Fruit fly (Drosophila melanogaster) whole organism, embryonic: ENCODE measurements around the gene CG5435.
A peak's percentile ranks its signal among the peaks of the same experiment; 100 is the strongest.

Experiments
- Adf1 ChIP-seq: fragments of 200-800 bp; sonication (Bioruptor generic); IDR thresholded peaks from 2 replicates; pipeline ENCODE4 v1.3.6; 2022; ENCODE audit warnings: missing biosample characterization, missing genetic modification characterization
- Aef1 ChIP-seq: fragments of 200-800 bp; sonication (Bioruptor generic); IDR thresholded peaks from 3 replicates; pipeline ENCODE4 v1.3.6; 2022; ENCODE audit warnings: missing biosample characterization, missing genetic modification characterization
- B-H1 ChIP-seq: fragments of 200-800 bp; sonication (Bioruptor generic); IDR thresholded peaks from 3 replicates; pipeline ENCODE4 v1.3.6; 2022; ENCODE audit warnings: missing biosample characterization, missing genetic modification characterization
- BtbVII ChIP-seq: fragments of 200-800 bp; sonication (Bioruptor generic); optimal IDR thresholded peaks from 3 replicates; lab custom pipeline; 2017; ENCODE audit warnings: missing biosample characterization, mild to moderate bottlenecking, missing genetic modification characterization
- CG10147 ChIP-seq: fragments of 200-800 bp; sonication (Bioruptor generic); optimal IDR thresholded peaks from 2 replicates; lab custom pipeline; 2019; ENCODE audit warnings: missing biosample characterization, mild to moderate bottlenecking, missing genetic modification characterization, moderate library complexity
- CG10543 ChIP-seq: fragments of 200-800 bp; sonication (Bioruptor generic); optimal IDR thresholded peaks from 3 replicates; lab custom pipeline; 2017; ENCODE audit warnings: missing biosample characterization, mild to moderate bottlenecking, missing genetic modification characterization, moderate library complexity
- CG11085 ChIP-seq: fragments of 200-800 bp; sonication (Bioruptor generic); IDR thresholded peaks from 2 replicates; pipeline ENCODE4 v1.3.6; 2022; ENCODE audit warnings: missing biosample characterization, missing genetic modification characterization
- CG13424 ChIP-seq: fragments of 200-800 bp; sonication (Bioruptor generic); optimal IDR thresholded peaks from 2 replicates; lab custom pipeline; 2019; ENCODE audit warnings: missing biosample characterization, mild to moderate bottlenecking, missing genetic modification characterization, moderate library complexity
- CG13624 ChIP-seq: fragments of 200-800 bp; sonication (Bioruptor generic); optimal IDR thresholded peaks from 2 replicates; lab custom pipeline; 2016; ENCODE audit warnings: missing biosample characterization, missing genetic modification characterization
- CG14014 ChIP-seq: fragments of 200-800 bp; sonication (Bioruptor generic); IDR thresholded peaks from 2 replicates; pipeline ENCODE4 v1.3.6; 2022; ENCODE audit warnings: missing biosample characterization, missing genetic modification characterization
- CG17186 ChIP-seq: fragments of 200-800 bp; sonication (Bioruptor generic); optimal IDR thresholded peaks from 3 replicates; lab custom pipeline; 2017; ENCODE audit warnings: missing biosample characterization, missing genetic modification reagents, missing genetic modification characterization
- CG17359 ChIP-seq: fragments of 200-800 bp; sonication (Bioruptor generic); optimal IDR thresholded peaks from 3 replicates; lab custom pipeline; 2018; ENCODE audit warnings: missing biosample characterization, mild to moderate bottlenecking, missing genetic modification characterization, moderate library complexity
- CG17612 ChIP-seq: fragments of 200-800 bp; sonication (Bioruptor generic); IDR thresholded peaks from 2 replicates; pipeline ENCODE4 v1.3.6; 2022; ENCODE audit warnings: missing biosample characterization, missing genetic modification characterization
- CG18262 ChIP-seq: fragments of 200-800 bp; optimal IDR thresholded peaks from 3 replicates; lab custom pipeline; 2019; ENCODE audit warnings: missing biosample characterization, mild to moderate bottlenecking, missing genetic modification characterization, moderate library complexity
- CG2889 ChIP-seq: fragments of 200-800 bp; sonication (Bioruptor generic); IDR thresholded peaks from 3 replicates; pipeline ENCODE4 v1.3.6; 2022; ENCODE audit warnings: missing biosample characterization, missing genetic modification characterization
- CG3281 ChIP-seq: fragments of 200-800 bp; sonication (Bioruptor generic); optimal IDR thresholded peaks from 3 replicates; lab custom pipeline; 2017; ENCODE audit warnings: missing biosample characterization, mild to moderate bottlenecking, missing genetic modification characterization
- CG5245 ChIP-seq: fragments of 200-800 bp; sonication (Bioruptor generic); optimal IDR thresholded peaks from 3 replicates; lab custom pipeline; 2016; ENCODE audit warnings: missing biosample characterization, missing genetic modification characterization
- CG5953 ChIP-seq: fragments of 200-800 bp; sonication (Bioruptor generic); IDR thresholded peaks from 2 replicates; pipeline ENCODE4 v1.3.6; 2022; ENCODE audit warnings: missing biosample characterization, missing genetic modification characterization
- CG7271 ChIP-seq: fragments of 200-800 bp; sonication (Bioruptor generic); optimal IDR thresholded peaks from 2 replicates; lab custom pipeline; 2018; ENCODE audit warnings: missing biosample characterization, mild to moderate bottlenecking, missing genetic modification characterization, moderate library complexity
- CG8281 ChIP-seq: fragments of 200-800 bp; sonication (Bioruptor generic); optimal IDR thresholded peaks from 2 replicates; lab custom pipeline; 2018; ENCODE audit warnings: missing biosample characterization, mild to moderate bottlenecking, missing genetic modification characterization, moderate library complexity
- CG8290 ChIP-seq, 3 experiments: fragments of 200-800 bp; sonication (Bioruptor generic); optimal IDR thresholded peaks; 2 replicates each; lab custom pipeline; 2016 to 2019; ENCODE audit warnings: missing biosample characterization in 3 of 3, missing genetic modification characterization in 3 of 3, mild to moderate bottlenecking in 2 of 3, moderate library complexity in 1 of 3
- D19A ChIP-seq: fragments of 200-800 bp; optimal IDR thresholded peaks from 3 replicates; lab custom pipeline; 2019; ENCODE audit warnings: missing biosample characterization, mild to moderate bottlenecking, missing genetic modification characterization, moderate library complexity
- D19B ChIP-seq: fragments of 200-800 bp; sonication (Bioruptor generic); optimal IDR thresholded peaks from 2 replicates; lab custom pipeline; 2017; ENCODE audit warnings: missing biosample characterization, mild to moderate bottlenecking, missing genetic modification characterization
- Dad ChIP-seq: fragments of 200-800 bp; sonication (Bioruptor generic); optimal IDR thresholded peaks from 3 replicates; lab custom pipeline; 2016; ENCODE audit warnings: missing biosample characterization, missing genetic modification characterization
- E2f2 ChIP-seq: fragments of 200-800 bp; sonication (Bioruptor generic); IDR thresholded peaks from 2 replicates; pipeline ENCODE4 v1.3.6; 2022; ENCODE audit warnings: missing biosample characterization, missing genetic modification characterization
- Eip74EF ChIP-seq, 2 experiments: fragments of 200-800 bp in 1 of 2; fragments of >200 bp in 1 of 2; sonication (Bioruptor generic) in 1 of 2; optimal IDR thresholded peaks; 2 replicates each; lab custom pipeline; 2017 to 2019; ENCODE audit warnings: missing biosample characterization in 2 of 2, missing genetic modification characterization in 2 of 2, mild to moderate bottlenecking in 1 of 2, moderate library complexity in 1 of 2
- Fer1 ChIP-seq: fragments of 200-800 bp; sonication (Bioruptor generic); optimal IDR thresholded peaks from 2 replicates; lab custom pipeline; 2017; ENCODE audit warnings: missing biosample characterization, mild to moderate bottlenecking, missing genetic modification characterization
- Lpt ChIP-seq: fragments of >200 bp; optimal IDR thresholded peaks from 2 replicates; lab custom pipeline; 2018; ENCODE audit warnings: missing biosample characterization, missing genetic modification characterization
- Med ChIP-seq: fragments of 200-800 bp; sonication (Bioruptor generic); peaks from one replicate; lab custom pipeline; 2016; ENCODE audit warnings: missing biosample characterization, missing genetic modification characterization, mild to moderate bottlenecking, inconsistent platforms, moderate library complexity
- NC2β ChIP-seq: fragments of 200-800 bp; sonication (Bioruptor generic); optimal IDR thresholded peaks from 2 replicates; lab custom pipeline; 2016; ENCODE audit warnings: missing biosample characterization, missing genetic modification characterization
- Pdp1 ChIP-seq, 2 experiments: fragments of 200-800 bp; sonication (Bioruptor generic); optimal IDR thresholded peaks; 3 replicates each; lab custom pipeline; 2016; ENCODE audit warnings: missing biosample characterization in 2 of 2, missing genetic modification characterization in 2 of 2, mild to moderate bottlenecking in 1 of 2, moderate library complexity in 1 of 2
- Poxn ChIP-seq: fragments of 200-800 bp; sonication (Bioruptor generic); IDR thresholded peaks from 2 replicates; pipeline ENCODE4 v1.3.6; 2022; ENCODE audit warnings: missing biosample characterization, missing genetic modification characterization
- Sox102F ChIP-seq: fragments of 200-800 bp; sonication (Bioruptor generic); optimal IDR thresholded peaks from 2 replicates; lab custom pipeline; 2018; ENCODE audit warnings: missing biosample characterization, mild to moderate bottlenecking, missing genetic modification characterization, moderate library complexity
- Xrp1 ChIP-seq: fragments of 200-800 bp; sonication (Bioruptor generic); IDR thresholded peaks from 2 replicates; pipeline ENCODE4 v1.3.6; 2022; ENCODE audit warnings: missing biosample characterization, missing genetic modification characterization
- ara ChIP-seq: fragments of 200-800 bp; sonication (Bioruptor generic); IDR thresholded peaks from 2 replicates; pipeline ENCODE4 v1.3.6; 2022; ENCODE audit warnings: missing biosample characterization, missing genetic modification characterization
- bbx ChIP-seq: fragments of 200-800 bp; sonication (Bioruptor generic); IDR thresholded peaks from 2 replicates; pipeline ENCODE4 v1.3.6; 2022; ENCODE audit warnings: missing biosample characterization, missing genetic modification characterization; ENCODE audit not compliant: partially characterized antibody
- emc ChIP-seq: fragments of 200-800 bp; sonication (Bioruptor generic); optimal IDR thresholded peaks from 2 replicates; lab custom pipeline; 2016; ENCODE audit warnings: missing biosample characterization, missing genetic modification characterization
- fd3F ChIP-seq: fragments of 200-800 bp; sonication (Bioruptor generic); optimal IDR thresholded peaks from 2 replicates; lab custom pipeline; 2018; ENCODE audit warnings: missing biosample characterization, mild to moderate bottlenecking, missing genetic modification characterization, moderate library complexity
- lola ChIP-seq, 3 experiments: fragments of >200 bp in 2 of 3; fragments of 200-800 bp in 1 of 3; sonication (Bioruptor generic) in 1 of 3; optimal IDR thresholded peaks; 2 replicates each; lab custom pipeline; 2017 to 2019; ENCODE audit warnings: missing biosample characterization in 3 of 3, missing genetic modification characterization in 3 of 3, mild to moderate bottlenecking in 1 of 3, moderate library complexity in 1 of 3
- oc ChIP-seq: fragments of 200-800 bp; sonication (Bioruptor generic); optimal IDR thresholded peaks from 2 replicates; lab custom pipeline; 2018; ENCODE audit warnings: missing biosample characterization, mild to moderate bottlenecking, missing genetic modification characterization, moderate library complexity
- org-1 ChIP-seq: fragments of 200-800 bp; sonication (Bioruptor generic); optimal IDR thresholded peaks from 2 replicates; lab custom pipeline; 2017; ENCODE audit warnings: missing biosample characterization, missing genetic modification characterization
- pan ChIP-seq, 4 experiments: fragments of >200 bp in 3 of 4; fragments of 200-800 bp in 1 of 4; sonication (Bioruptor generic) in 1 of 4; optimal IDR thresholded peaks in 3 of 4; IDR thresholded peaks in 1 of 4; 2 replicates each; pipeline versions ENCODE4 v1.3.6 to Lab custom; 2017 to 2022; ENCODE audit warnings: missing biosample characterization in 2 of 4, missing genetic modification characterization in 2 of 4, mixed read lengths in 1 of 4
- ro ChIP-seq: fragments of 200-800 bp; sonication (Bioruptor generic); IDR thresholded peaks from 2 replicates; pipeline ENCODE4 v1.3.6; 2022; ENCODE audit warnings: missing biosample characterization, missing genetic modification characterization
- run ChIP-seq: fragments of 200-800 bp; sonication (Bioruptor generic); optimal IDR thresholded peaks from 3 replicates; lab custom pipeline; 2018; ENCODE audit warnings: missing biosample characterization, mild to moderate bottlenecking, missing genetic modification characterization
- sd ChIP-seq: fragments of 200-800 bp; sonication (Bioruptor generic); optimal IDR thresholded peaks from 3 replicates; lab custom pipeline; 2018; ENCODE audit warnings: missing biosample characterization, mild to moderate bottlenecking, missing genetic modification characterization, moderate library complexity
- sens ChIP-seq: fragments of 200-800 bp; sonication (Bioruptor generic); peaks from one replicate; lab custom pipeline; 2016; ENCODE audit warnings: missing biosample characterization, missing genetic modification characterization
- slbo ChIP-seq: fragments of 200-800 bp; sonication (Bioruptor generic); IDR thresholded peaks from 2 replicates; pipeline ENCODE4 v1.3.6; 2022; ENCODE audit warnings: missing biosample characterization, missing genetic modification characterization
- so ChIP-seq: fragments of 200-800 bp; sonication (Bioruptor generic); IDR thresholded peaks from 3 replicates; pipeline ENCODE4 v1.3.6; 2022; ENCODE audit warnings: missing biosample characterization, missing genetic modification characterization
- usp ChIP-seq: fragments of >200 bp; optimal IDR thresholded peaks from 2 replicates; lab custom pipeline; 2017; ENCODE audit warnings: missing biosample characterization, missing genetic modification characterization
- wdn ChIP-seq: fragments of 200-800 bp; sonication (Bioruptor generic); IDR thresholded peaks from 2 replicates; pipeline ENCODE4 v1.3.6; 2022; ENCODE audit warnings: missing biosample characterization, missing genetic modification characterization

CG5435 gene

dm6 chr2L:12468813-12469212, 38.1 kb upstream of the CG5435 start (continued):
- TF ChIP-seq usp, result no peak
- TF ChIP-seq CG11085, result no peak
- no peak for TF ChIP-seq CG18262 (tag; lab: Kevin White, UChicago)
- no peak for TF ChIP-seq org-1 (GFP tag; lab: Kevin White, UChicago)
- TF ChIP-seq CG8281, result no peak
- peak; percentile 68 for TF ChIP-seq sens (GFP tag; lab: Kevin White, UChicago)
- TF ChIP-seq wdn (GFP tag; lab: Robert Waterston, UW), result 0 out of 2 replicates have a peak, but pooled peaks have one; percentile 28
- no peak for TF ChIP-seq Lpt (GFP tag; lab: Kevin White, UChicago)
- TF ChIP-seq B-H1 (GFP tag; lab: Robert Waterston, UW), result no peak
- peak; percentile 9 for TF ChIP-seq D19B (GFP tag; lab: Kevin White, UChicago)
- 0 out of 2 replicates have a peak, but pooled peaks have one; percentile 13 for TF ChIP-seq Adf1 (GFP tag; lab: Robert Waterston, UW)
- TF ChIP-seq Aef1 (GFP tag; lab: Robert Waterston, UW), result no peak
- TF ChIP-seq Dad, result no peak
- no peak for TF ChIP-seq CG17612 (GFP tag; lab: Robert Waterston, UW)
- peak in 1 of 2 experiments; percentile 38 for TF ChIP-seq Eip74EF (GFP tag; optimal IDR thresholded peaks at IDR 0.05; lab: Kevin White, UChicago)
- TF ChIP-seq CG8290 (GFP tag; optimal IDR thresholded peaks at IDR 0.05; lab: Kevin White, UChicago), result no peak
- peak in 1 of 2 experiments; percentile 52 for TF ChIP-seq CG8290 (tag; optimal IDR thresholded peaks at IDR 0.05; lab: Kevin White, UChicago)
- TF ChIP-seq CG7271, result no peak
- TF ChIP-seq NC2β, result no peak
- no peak for TF ChIP-seq Sox102F (GFP tag; lab: Kevin White, UChicago)
- no peak for TF ChIP-seq CG5953 (GFP tag; lab: Robert Waterston, UW)
- TF ChIP-seq CG13624 (GFP tag; lab: Kevin White, UChicago), result peak; percentile 6
- TF ChIP-seq ro, result no peak
- TF ChIP-seq CG3281 (GFP tag; lab: Kevin White, UChicago), result peak; percentile 12
- 0 out of 2 replicates have a peak, but pooled peaks have one; percentile 3 for TF ChIP-seq slbo (GFP tag; lab: Robert Waterston, UW)
- TF ChIP-seq so (GFP tag; lab: Robert Waterston, UW), result peak; percentile 55; the same call in 1 of the 3 replicates
- TF ChIP-seq BtbVII (GFP tag; lab: Kevin White, UChicago), result no peak
- TF ChIP-seq CG14014 (GFP tag; lab: Robert Waterston, UW), result 0 out of 2 replicates have a peak, but pooled peaks have one; percentile 4
- TF ChIP-seq Xrp1, result no peak
- TF ChIP-seq Pdp1 (GFP tag; optimal IDR thresholded peaks at IDR 0.05; lab: Kevin White, UChicago), result peak in 1 of 2 experiments; percentile 7
- no peak for TF ChIP-seq emc (GFP tag; lab: Kevin White, UChicago)
- TF ChIP-seq CG13424, result no peak
- no peak for TF ChIP-seq bbx
- TF ChIP-seq Med (GFP tag; lab: Kevin White, UChicago), result peak; percentile 13
- no peak for TF ChIP-seq E2f2 (GFP tag; lab: Robert Waterston, UW)
- TF ChIP-seq pan (optimal IDR thresholded peaks at IDR 0.05; lab: Kevin White, UChicago), result no peak
- peak in 1 of 2 experiments; percentile 13 for TF ChIP-seq pan (GFP tag; optimal IDR thresholded peaks at IDR 0.05 in 1 of 2, IDR thresholded peaks at IDR 0.05 in 1 of 2)
- TF ChIP-seq CG2889, result no peak
- TF ChIP-seq run (tag; lab: Kevin White, UChicago), result no peak
- no peak for TF ChIP-seq fd3F (GFP tag; lab: Kevin White, UChicago)
- no peak for TF ChIP-seq oc (tag; lab: Kevin White, UChicago)
- no peak for TF ChIP-seq D19A
- TF ChIP-seq sd (tag; lab: Kevin White, UChicago), result peak; percentile 64
- TF ChIP-seq CG10147, result peak; percentile 30
- peak; percentile 10 for TF ChIP-seq Fer1
- TF ChIP-seq CG17186 (GFP tag; lab: Kevin White, UChicago), result no peak
- no peak for TF ChIP-seq Poxn (GFP tag; lab: Robert Waterston, UW)
- no peak for TF ChIP-seq ara (GFP tag; lab: Robert Waterston, UW)
- no peak for TF ChIP-seq CG5245 (GFP tag; lab: Kevin White, UChicago)
- no peak for TF ChIP-seq CG17359
- TF ChIP-seq CG10543, result peak; percentile 3
- no peak for TF ChIP-seq lola (GFP tag; optimal IDR thresholded peaks at IDR 0.05; lab: Kevin White, UChicago)
